Fruit fly (Drosophila melanogaster): ENCODE results near the gene opm.

Gene opm

dm6 chrX:15023826-15024545 is 42.2 kb downstream of the opm start, which contains the start of gene be (continued):
- TF ChIP-seq CG4854 (GFP tag; optimal IDR thresholded peaks at IDR 0.05) = no peak
- no peak for TF ChIP-seq z (GFP tag; IDR thresholded peaks at IDR 0.05)
- no peak for TF ChIP-seq B-H1 (GFP tag; IDR thresholded peaks at IDR 0.05)
- no peak for TF ChIP-seq salm (tag; optimal IDR thresholded peaks at IDR 0.05)
- peak; percentile 89 for TF ChIP-seq CG17829 (tag; optimal IDR thresholded peaks at IDR 0.05)
- no peak for TF ChIP-seq Vsx1 (GFP tag; optimal IDR thresholded peaks at IDR 0.05)
- TF ChIP-seq CG11696 (GFP tag; IDR thresholded peaks at IDR 0.05) = no peak
- TF ChIP-seq CG11247 (GFP tag; IDR thresholded peaks at IDR 0.05) = no peak; the same call in 1 of the 2 replicates
- TF ChIP-seq Lpt (GFP tag; optimal IDR thresholded peaks at IDR 0.05) = no peak
- TF ChIP-seq gcm (GFP tag; optimal IDR thresholded peaks at IDR 0.05) = peak; percentile 55
- peak; percentile 27 for TF ChIP-seq CG17359 (tag; optimal IDR thresholded peaks at IDR 0.05)
- peak; percentile 23; the same call in 1 of the 3 replicates for TF ChIP-seq CG7357 (GFP tag; IDR thresholded peaks at IDR 0.05)
- TF ChIP-seq CG1602 (GFP tag; optimal IDR thresholded peaks at IDR 0.05) = peak; percentile 57
- no peak for TF ChIP-seq Ravus (GFP tag; IDR thresholded peaks at IDR 0.05)
- TF ChIP-seq ac (GFP tag; optimal IDR thresholded peaks at IDR 0.05) = no peak
- TF ChIP-seq lilli (GFP tag; optimal IDR thresholded peaks at IDR 0.05) = no peak
- peak; percentile 75 for TF ChIP-seq lmd (GFP tag; IDR thresholded peaks at IDR 0.05)
- TF ChIP-seq Aef1 (GFP tag; IDR thresholded peaks at IDR 0.05) = no peak; the same call in 2 of the 3 replicates
- peak; percentile 41; the same call in 2 of the 3 replicates for TF ChIP-seq CG11456 (GFP tag; IDR thresholded peaks at IDR 0.05)
- TF ChIP-seq pzg (GFP tag; optimal IDR thresholded peaks at IDR 0.05) = no peak
- TF ChIP-seq toy (GFP tag; IDR thresholded peaks at IDR 0.05) = no peak
- no peak for TF ChIP-seq Taf1 (GFP tag; IDR thresholded peaks at IDR 0.05)
- TF ChIP-seq hth (optimal IDR thresholded peaks at IDR 0.05) = no peak
- TF ChIP-seq CG15601 (tag; optimal IDR thresholded peaks at IDR 0.05) = peak; percentile 71
- TF ChIP-seq Asciz (GFP tag; optimal IDR thresholded peaks at IDR 0.05) = peak; percentile 28
- peak; percentile 23 for TF ChIP-seq ranshi (GFP tag; IDR thresholded peaks at IDR 0.05)
- TF ChIP-seq Hmx (GFP tag; optimal IDR thresholded peaks at IDR 0.05) = no peak
- TF ChIP-seq vfl (GFP tag; optimal IDR thresholded peaks at IDR 0.05) = no peak
- TF ChIP-seq sd (tag; optimal IDR thresholded peaks at IDR 0.05) = peak; percentile 22
- peak; percentile 57 for TF ChIP-seq CG14667 (GFP tag; IDR thresholded peaks at IDR 0.05)
- peak; percentile 83 for TF ChIP-seq CG7839 (tag; optimal IDR thresholded peaks at IDR 0.05)
- peak; percentile 50 for TF ChIP-seq CG4424 (GFP tag; optimal IDR thresholded peaks at IDR 0.05)
- TF ChIP-seq Mrtf (GFP tag; IDR thresholded peaks at IDR 0.05) = 0 out of 3 replicates have a peak, but pooled peaks have one; percentile 26
- peak; percentile 72 for TF ChIP-seq Xrp1 (GFP tag; IDR thresholded peaks at IDR 0.05)
- no peak for TF ChIP-seq dimm (GFP tag; IDR thresholded peaks at IDR 0.05)
- peak; percentile 1 for TF ChIP-seq NfI (GFP tag; optimal IDR thresholded peaks at IDR 0.05)
- no peak for TF ChIP-seq zfh2 (GFP tag; optimal IDR thresholded peaks at IDR 0.05)
- no peak for TF ChIP-seq nom (GFP tag; optimal IDR thresholded peaks at IDR 0.05)
- no peak for TF ChIP-seq chif (GFP tag; optimal IDR thresholded peaks at IDR 0.05)
- peak; percentile 60 for TF ChIP-seq sens (GFP tag)
- TF ChIP-seq inv (GFP tag; IDR thresholded peaks at IDR 0.05; ENCODE audit: partially characterized antibody) = no peak
- peak; percentile 84 for TF ChIP-seq dmrt99B (tag; optimal IDR thresholded peaks at IDR 0.05)
- TF ChIP-seq chinmo (GFP tag; IDR thresholded peaks at IDR 0.05; ENCODE audit: partially characterized antibody) = peak; percentile 69; the same call in 1 of the 4 replicates
- peak; percentile 37 for TF ChIP-seq CG10431 (GFP tag; optimal IDR thresholded peaks at IDR 0.05)
- TF ChIP-seq CG13296 (GFP tag; optimal IDR thresholded peaks at IDR 0.05) = peak; percentile 73
- TF ChIP-seq Lhr (GFP tag; optimal IDR thresholded peaks at IDR 0.05) = no peak
- peak; percentile 85 for TF ChIP-seq CG33557 (GFP tag; optimal IDR thresholded peaks at IDR 0.05)
- TF ChIP-seq CG7271 (tag; optimal IDR thresholded peaks at IDR 0.05) = no peak
- TF ChIP-seq Adf1 (GFP tag; IDR thresholded peaks at IDR 0.05) = no peak
- TF ChIP-seq CG1832 (GFP tag; optimal IDR thresholded peaks at IDR 0.05) = no peak
